Fruit fly (Drosophila melanogaster) whole organism, pupa: Measurements from ENCODE around the gene CG13386.

Experiments used
- CG10348 ChIP-seq: fragments of 200-800 bp; sonication (Bioruptor generic); IDR thresholded peaks from 2 replicates; pipeline ENCODE4 v1.3.6; 2022; ENCODE audit warnings: missing biosample characterization, missing genetic modification characterization
- CG12605 ChIP-seq: fragments of 200-800 bp; sonication (Bioruptor generic); IDR thresholded peaks from 2 replicates; pipeline ENCODE4 v1.3.6; 2022; ENCODE audit warnings: missing biosample characterization, missing genetic modification characterization
- CG13204 ChIP-seq: fragments of 200-800 bp; sonication (Bioruptor generic); optimal IDR thresholded peaks from 2 replicates; lab custom pipeline; 2018; ENCODE audit warnings: missing biosample characterization, mild to moderate bottlenecking, missing genetic modification characterization, moderate library complexity
- CG14655 ChIP-seq: fragments of 200-800 bp; sonication (Bioruptor generic); optimal IDR thresholded peaks from 3 replicates; lab custom pipeline; 2017; ENCODE audit warnings: mild to moderate bottlenecking, missing biosample characterization, missing genetic modification reagents, missing genetic modification characterization
- CG15710 ChIP-seq: fragments of 200-800 bp; sonication (Bioruptor generic); optimal IDR thresholded peaks from 2 replicates; lab custom pipeline; 2018; ENCODE audit warnings: missing biosample characterization, mild to moderate bottlenecking, missing genetic modification characterization, moderate library complexity
- CG17806 ChIP-seq: fragments of 200-800 bp; sonication (Bioruptor generic); optimal IDR thresholded peaks from 2 replicates; lab custom pipeline; 2018; ENCODE audit warnings: missing biosample characterization, mild to moderate bottlenecking, missing genetic modification characterization, moderate library complexity
- CG32121 ChIP-seq: fragments of 200-800 bp; sonication (Bioruptor generic); IDR thresholded peaks from 2 replicates; pipeline ENCODE4 v1.3.6; 2022; ENCODE audit warnings: missing biosample characterization, missing genetic modification characterization
- CG34367 ChIP-seq: fragments of 200-800 bp; sonication (Bioruptor generic); optimal IDR thresholded peaks from 2 replicates; lab custom pipeline; 2018; ENCODE audit warnings: missing biosample characterization, mild to moderate bottlenecking, missing genetic modification characterization
- CG4496 ChIP-seq: fragments of 200-800 bp; sonication (Bioruptor generic); IDR thresholded peaks from 3 replicates; pipeline ENCODE4 v1.3.6; 2022; ENCODE audit warnings: missing biosample characterization, missing genetic modification characterization
- CG8159 ChIP-seq: fragments of 200-800 bp; sonication (Bioruptor generic); optimal IDR thresholded peaks from 3 replicates; lab custom pipeline; 2018; ENCODE audit warnings: missing biosample characterization, mild to moderate bottlenecking, missing genetic modification characterization, moderate library complexity
- CG8301 ChIP-seq: fragments of 200-800 bp; sonication (Bioruptor generic); optimal IDR thresholded peaks from 2 replicates; lab custom pipeline; 2018; ENCODE audit warnings: missing biosample characterization, mild to moderate bottlenecking, missing genetic modification characterization
- CG9948 ChIP-seq: fragments of 200-800 bp; sonication (Bioruptor generic); optimal IDR thresholded peaks from 2 replicates; lab custom pipeline; 2018; ENCODE audit warnings: missing biosample characterization, mild to moderate bottlenecking, missing genetic modification characterization, moderate library complexity
- D1 ChIP-seq: fragments of 200-800 bp; sonication (Bioruptor generic); optimal IDR thresholded peaks from 2 replicates; lab custom pipeline; 2018; ENCODE audit warnings: missing biosample characterization, mild to moderate bottlenecking, missing genetic modification characterization, moderate library complexity
- EcR ChIP-seq: fragments of 200-800 bp; sonication (Bioruptor generic); optimal IDR thresholded peaks from 3 replicates; lab custom pipeline; 2019; ENCODE audit warnings: missing biosample characterization, missing genetic modification characterization, mild to moderate bottlenecking, moderate library complexity, missing genetic modification reagents
- Ets98B ChIP-seq: fragments of 200-800 bp; sonication (Bioruptor generic); IDR thresholded peaks from 2 replicates; pipeline ENCODE4 v1.3.6; 2022; ENCODE audit warnings: missing biosample characterization, missing genetic modification characterization
- Pif1A ChIP-seq: fragments of 200-800 bp; sonication (Bioruptor generic); optimal IDR thresholded peaks from 3 replicates; lab custom pipeline; 2016; ENCODE audit warnings: missing biosample characterization, missing genetic modification characterization
- Pif1B ChIP-seq: fragments of 200-800 bp; sonication (Bioruptor generic); optimal IDR thresholded peaks from 3 replicates; lab custom pipeline; 2016; ENCODE audit warnings: missing biosample characterization, missing genetic modification characterization
- Snoo ChIP-seq: fragments of 200-800 bp; sonication (Bioruptor generic); optimal IDR thresholded peaks from 3 replicates; lab custom pipeline; 2017; ENCODE audit warnings: missing biosample characterization, mild to moderate bottlenecking, missing genetic modification characterization, inconsistent platforms
- fd96Ca ChIP-seq: fragments of 200-800 bp; sonication (Bioruptor generic); IDR thresholded peaks from 3 replicates; pipeline ENCODE4 v1.3.6; 2022; ENCODE audit warnings: missing biosample characterization, missing genetic modification characterization
- gl ChIP-seq: fragments of 200-800 bp; sonication (Bioruptor generic); optimal IDR thresholded peaks from 2 replicates; lab custom pipeline; 2018; ENCODE audit warnings: missing biosample characterization, mild to moderate bottlenecking, missing genetic modification characterization
- rn ChIP-seq: fragments of 200-800 bp; sonication (Bioruptor generic); IDR thresholded peaks from 2 replicates; pipeline ENCODE4 v1.3.6; 2022; ENCODE audit warnings: missing biosample characterization, missing genetic modification characterization

Gene CG13386

DNA sequence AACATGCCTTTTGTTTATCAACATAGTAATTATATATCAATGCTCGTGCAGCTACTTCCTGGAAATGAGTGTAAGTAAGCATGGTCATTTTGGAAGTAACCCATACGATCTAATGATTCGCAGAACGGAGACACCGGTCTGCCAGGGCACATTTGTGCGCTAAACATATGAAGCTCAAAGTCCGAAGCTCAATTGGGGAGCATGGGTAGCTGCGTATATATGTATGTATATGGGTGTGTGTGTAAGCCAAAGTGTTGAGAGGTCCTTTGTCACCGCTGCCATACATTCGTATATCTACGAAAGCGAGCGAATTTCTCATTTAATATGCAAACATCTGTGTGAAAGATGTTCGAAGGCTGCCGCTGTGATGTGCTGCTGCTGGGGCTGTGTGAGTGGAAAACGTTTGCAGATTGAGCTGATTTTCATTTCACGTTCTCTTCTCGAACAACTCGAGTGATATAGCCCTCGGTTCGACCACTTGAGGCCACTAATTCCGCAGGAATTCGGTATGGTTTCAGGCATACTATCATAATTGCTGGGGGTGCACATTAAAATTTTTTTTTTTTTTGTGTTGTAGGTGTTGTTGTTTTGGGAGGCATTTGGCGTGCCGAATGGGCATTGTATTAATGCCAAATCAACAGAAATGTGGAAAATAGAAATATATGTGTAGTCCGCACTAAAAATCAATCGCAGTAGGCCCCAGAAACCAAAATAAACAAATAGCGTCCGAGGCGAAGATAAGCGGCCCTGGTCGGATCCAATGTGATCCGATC is 19.5 kb downstream of the CG13386 start:
- TF ChIP-seq Snoo (no peak), CG17806 (tag; lab: Kevin White, UChicago) (no peak), D1 (no peak), CG13204 (GFP tag; lab: Kevin White, UChicago) (peak; percentile 18), CG14655 (GFP tag; lab: Kevin White, UChicago) (no peak), CG15710 (tag; lab: Kevin White, UChicago) (no peak), CG4496 (no peak), gl (tag; lab: Kevin White, UChicago) (peak; percentile 44)

DNA sequence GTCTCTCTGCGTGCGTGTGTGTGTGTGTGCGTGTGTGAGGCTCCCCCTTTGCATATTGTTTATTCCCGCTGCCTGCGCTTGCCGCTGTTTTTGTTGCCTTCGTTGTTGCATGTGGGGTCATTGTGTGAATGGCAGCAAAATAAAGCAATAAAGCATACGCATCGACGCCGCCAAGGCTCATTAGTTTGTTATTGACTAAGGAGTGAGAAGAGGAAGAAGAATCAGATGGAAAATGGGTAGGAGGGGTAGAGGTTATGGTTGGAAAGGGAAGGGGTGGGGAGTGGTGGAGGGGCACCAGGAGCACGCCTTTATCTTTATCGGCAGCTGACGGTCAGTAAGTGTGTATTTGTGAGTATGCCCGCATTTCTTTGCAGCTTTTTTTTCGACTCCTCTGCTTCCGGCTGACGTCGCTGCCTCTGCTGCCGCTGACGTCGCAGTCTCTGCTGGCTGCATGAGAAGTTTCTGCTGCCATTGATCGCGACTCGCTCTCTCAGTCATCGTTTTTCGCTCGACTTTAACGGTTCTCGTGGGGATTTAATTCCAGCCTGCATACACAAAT is 20.6 kb downstream of the CG13386 start:
- TF ChIP-seq gl (tag; lab: Kevin White, UChicago) (peak; percentile 58), CG32121 (GFP tag; lab: Robert Waterston, UW) (no peak), D1 (no peak), rn (GFP tag; lab: Robert Waterston, UW) (no peak), Pif1A (GFP tag; lab: Kevin White, UChicago) (no peak), CG9948 (no peak), CG14655 (GFP tag; lab: Kevin White, UChicago) (peak; percentile 1), CG8301 (no peak), CG8159 (tag; lab: Kevin White, UChicago) (no peak), Pif1B (GFP tag; lab: Kevin White, UChicago) (no peak), CG12605 (0 out of 2 replicates have a peak, but pooled peaks have one; percentile 18), Snoo (no peak), CG34367 (no peak), EcR (GFP tag; lab: Kevin White, UChicago) (peak; percentile 94), CG17806 (tag; lab: Kevin White, UChicago) (no peak), fd96Ca (GFP tag; lab: Robert Waterston, UW) (no peak), CG10348 (no peak), CG4496 (peak; percentile 43; the same call in 1 of the 3 replicates), Ets98B (GFP tag; lab: Robert Waterston, UW) (no peak), CG15710 (tag; lab: Kevin White, UChicago) (peak; percentile 28), CG13204 (GFP tag; lab: Kevin White, UChicago) (peak; percentile 75)

DNA sequence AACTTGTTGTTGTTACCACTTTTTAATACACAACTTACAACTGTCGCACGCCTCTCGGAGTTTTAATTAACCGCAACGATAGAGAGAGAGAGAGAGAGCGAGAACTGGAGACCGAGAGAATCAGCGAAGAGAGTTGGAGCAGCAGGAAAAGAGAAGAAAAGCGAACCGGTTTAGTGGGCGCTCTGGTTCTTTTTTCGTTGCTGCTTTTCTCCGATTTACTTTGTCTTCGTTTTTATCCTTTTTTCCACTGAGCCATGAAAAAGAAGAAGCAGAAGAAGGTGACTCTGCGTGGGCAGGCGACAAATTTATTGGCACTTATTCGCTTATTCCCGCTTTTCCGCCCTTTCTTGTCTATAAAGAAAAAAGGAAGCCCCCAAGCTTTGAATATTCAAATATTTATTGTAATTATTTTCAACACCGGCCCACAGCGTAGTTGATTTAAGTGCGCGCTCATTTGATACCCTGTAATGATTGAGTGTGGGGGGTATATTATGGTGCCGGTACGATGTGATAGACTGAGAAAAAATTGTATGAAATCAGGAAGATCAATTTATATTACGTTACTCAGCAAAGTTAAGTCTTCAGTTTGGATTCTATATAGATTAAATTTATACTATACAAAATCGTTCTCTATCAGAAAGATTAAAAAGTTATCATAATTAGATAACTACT is 21.6 kb downstream of the CG13386 start:
- TF ChIP-seq CG15710 (tag; lab: Kevin White, UChicago) = peak; percentile 11
- no peak for TF ChIP-seq Ets98B (GFP tag; lab: Robert Waterston, UW)
- peak; percentile 31 for TF ChIP-seq EcR (GFP tag; lab: Kevin White, UChicago)
- TF ChIP-seq CG8159 (tag; lab: Kevin White, UChicago) = peak; percentile 38
- TF ChIP-seq CG9948 = no peak
- peak; percentile 69 for TF ChIP-seq gl (tag; lab: Kevin White, UChicago)
- peak; percentile 6 for TF ChIP-seq Pif1B (GFP tag; lab: Kevin White, UChicago)
- peak; percentile 7 for TF ChIP-seq CG8301
- peak; percentile 43 for TF ChIP-seq CG34367
- no peak for TF ChIP-seq CG10348
- TF ChIP-seq Snoo = no peak
- TF ChIP-seq Pif1A (GFP tag; lab: Kevin White, UChicago) = peak; percentile 47
- TF ChIP-seq CG17806 (tag; lab: Kevin White, UChicago) = peak; percentile 24
- TF ChIP-seq CG4496 = peak; percentile 57; the same call in 1 of the 3 replicates
- TF ChIP-seq CG14655 (GFP tag; lab: Kevin White, UChicago) = peak; percentile 22
- TF ChIP-seq CG13204 (GFP tag; lab: Kevin White, UChicago) = peak; percentile 66
- no peak for TF ChIP-seq CG32121 (GFP tag; lab: Robert Waterston, UW)
- TF ChIP-seq rn (GFP tag; lab: Robert Waterston, UW) = no peak
- TF ChIP-seq D1 = no peak
- TF ChIP-seq fd96Ca (GFP tag; lab: Robert Waterston, UW) = no peak
- TF ChIP-seq CG12605 = peak; percentile 36; the same call in 1 of the 2 replicates
- TF ChIP-seq, all 21 proteins: peak for 13

dm6 chr2L:8421717-8422116 is 22.9 kb downstream of the CG13386 start:
- TF ChIP-seq CG4496 (no peak), Snoo (no peak), CG14655 (GFP tag; lab: Kevin White, UChicago) (no peak), rn (GFP tag; lab: Robert Waterston, UW) (no peak), CG9948 (no peak), D1 (no peak), CG15710 (tag; lab: Kevin White, UChicago) (no peak), CG17806 (tag; lab: Kevin White, UChicago) (no peak), Ets98B (GFP tag; lab: Robert Waterston, UW) (no peak), CG32121 (GFP tag; lab: Robert Waterston, UW) (no peak), fd96Ca (GFP tag; lab: Robert Waterston, UW) (no peak), EcR (GFP tag; lab: Kevin White, UChicago) (no peak), CG12605 (no peak), CG34367 (no peak), Pif1B (GFP tag; lab: Kevin White, UChicago) (no peak), CG13204 (GFP tag; lab: Kevin White, UChicago) (no peak), Pif1A (GFP tag; lab: Kevin White, UChicago) (no peak)

dm6 chr2L:8423047-8423446 is 24.2 kb downstream of the CG13386 start:
- TF ChIP-seq CG12605 = no peak
- no peak for TF ChIP-seq Ets98B (GFP tag; lab: Robert Waterston, UW)
